Worm (Caenorhabditis elegans) whole organism, L2 larva: ENCODE results near the gene T06A10.106.
"Not testable (repeated sequence)": the region's sequence is repeated elsewhere in the genome, so short reads cannot be mapped to it uniquely, and the experiment has no call there.

ENCODE experiments used
- C34F6.9 ChIP-seq: fragments of 150-350 bp; optimal IDR thresholded peaks from 2 replicates; lab custom pipeline; 2014; ENCODE audit warnings: missing biosample characterization, missing genetic modification characterization
- F13H6.1 ChIP-seq: sonication (generic microtip); optimal IDR thresholded peaks from 2 replicates; lab custom pipeline; 2016; ENCODE audit warnings: missing genetic modification characterization, missing compliant biosample characterization
- R02D3.7 ChIP-seq: fragments of 150-350 bp; optimal IDR thresholded peaks from 2 replicates; lab custom pipeline; 2014; ENCODE audit warnings: missing biosample characterization, missing genetic modification characterization
- Y55F3AM.14 ChIP-seq: fragments of 200-800 bp; sonication (Bioruptor generic); optimal IDR thresholded peaks from 2 replicates; lab custom pipeline; 2018; ENCODE audit warnings: mild to moderate bottlenecking, missing genetic modification characterization, missing compliant biosample characterization
- ZK546.5 ChIP-seq: sonication (generic microtip); optimal IDR thresholded peaks from 2 replicates; lab custom pipeline; 2017; ENCODE audit warnings: missing biosample characterization, missing genetic modification characterization
- alr-1 ChIP-seq: fragments of 150-350 bp; optimal IDR thresholded peaks from 2 replicates; lab custom pipeline; 2014; ENCODE audit warnings: missing biosample characterization, missing genetic modification characterization
- aly-2 ChIP-seq: fragments of 150-350 bp; optimal IDR thresholded peaks from 2 replicates; lab custom pipeline; 2014; ENCODE audit warnings: missing biosample characterization, missing genetic modification characterization
- ama-1 ChIP-seq: fragments of 150-350 bp; optimal IDR thresholded peaks from 2 replicates; lab custom pipeline; 2018; ENCODE audit warnings: inconsistent platforms
- ceh-16 ChIP-seq: fragments of 150-350 bp; optimal IDR thresholded peaks from 2 replicates; lab custom pipeline; 2014; ENCODE audit warnings: missing biosample characterization, missing genetic modification characterization
- ceh-82 ChIP-seq: fragments of 150-350 bp; optimal IDR thresholded peaks from 2 replicates; lab custom pipeline; 2014; ENCODE audit warnings: missing biosample characterization, missing genetic modification characterization
- crh-2 ChIP-seq: sonication (generic microtip); optimal IDR thresholded peaks from 2 replicates; lab custom pipeline; 2017; ENCODE audit warnings: missing biosample characterization, missing genetic modification characterization
- dmd-4 ChIP-seq: sonication (generic microtip); optimal IDR thresholded peaks from 2 replicates; lab custom pipeline; 2017; ENCODE audit warnings: missing biosample characterization, missing genetic modification characterization
- egl-27 ChIP-seq: sonication (generic microtip); optimal IDR thresholded peaks from 3 replicates; lab custom pipeline; 2017; ENCODE audit warnings: missing biosample characterization, missing genetic modification reagents, missing genetic modification characterization
- elt-1 ChIP-seq: fragments of 150-350 bp; optimal IDR thresholded peaks from 2 replicates; lab custom pipeline; 2014; ENCODE audit warnings: missing biosample characterization, missing genetic modification characterization
- elt-3 ChIP-seq: sonication (generic microtip); optimal IDR thresholded peaks from 2 replicates; lab custom pipeline; 2017; ENCODE audit warnings: missing biosample characterization, missing genetic modification characterization
- fos-1 ChIP-seq: fragments of 150-350 bp; optimal IDR thresholded peaks from 2 replicates; lab custom pipeline; 2014; ENCODE audit warnings: missing biosample characterization, missing genetic modification characterization
- gmeb-1 ChIP-seq: fragments of 150-350 bp; optimal IDR thresholded peaks from 2 replicates; lab custom pipeline; 2014; ENCODE audit warnings: missing biosample characterization, missing genetic modification characterization
- lin-11 ChIP-seq: fragments of 150-350 bp; sonication (generic microtip); optimal IDR thresholded peaks from 2 replicates; lab custom pipeline; 2014; ENCODE audit warnings: missing biosample characterization, missing genetic modification characterization, inconsistent platforms, mixed read lengths
- lin-13 ChIP-seq: fragments of 150-350 bp; optimal IDR thresholded peaks from 2 replicates; lab custom pipeline; 2014; ENCODE audit warnings: missing biosample characterization, missing genetic modification reagents, missing genetic modification characterization
- lin-39 ChIP-seq: fragments of 150-350 bp; optimal IDR thresholded peaks from 2 replicates; lab custom pipeline; 2014; ENCODE audit warnings: missing biosample characterization, missing genetic modification reagents, missing genetic modification characterization
- lsy-2 ChIP-seq, 2 experiments: fragments of 150-350 bp in 1 of 2; sonication (generic microtip) in 1 of 2; optimal IDR thresholded peaks; 2 replicates each; lab custom pipeline; 2014 to 2017; ENCODE audit warnings: missing biosample characterization in 2 of 2, missing genetic modification characterization in 2 of 2
- mab-5 ChIP-seq: fragments of 150-350 bp; optimal IDR thresholded peaks from 2 replicates; lab custom pipeline; 2014; ENCODE audit warnings: missing biosample characterization, missing genetic modification characterization
- mdl-1 ChIP-seq, 2 experiments: fragments of 150-350 bp in 1 of 2; sonication (generic microtip) in 1 of 2; optimal IDR thresholded peaks; 2 replicates each; lab custom pipeline; 2017; ENCODE audit warnings: missing biosample characterization in 2 of 2, missing genetic modification characterization in 2 of 2
- nhr-10 ChIP-seq: sonication (generic microtip); optimal IDR thresholded peaks from 2 replicates; lab custom pipeline; 2017; ENCODE audit warnings: missing biosample characterization, missing genetic modification characterization
- nhr-12 ChIP-seq: fragments of 150-350 bp; optimal IDR thresholded peaks from 2 replicates; lab custom pipeline; 2014; ENCODE audit warnings: missing biosample characterization, missing genetic modification characterization
- nhr-129 ChIP-seq: fragments of 150-350 bp; optimal IDR thresholded peaks from 2 replicates; lab custom pipeline; 2014; ENCODE audit warnings: missing biosample characterization, missing genetic modification characterization
- nhr-21 ChIP-seq: fragments of 150-350 bp; optimal IDR thresholded peaks from 2 replicates; lab custom pipeline; 2014; ENCODE audit warnings: missing biosample characterization, missing genetic modification characterization
- nhr-23 ChIP-seq: fragments of 150-350 bp; optimal IDR thresholded peaks from 2 replicates; lab custom pipeline; 2014; ENCODE audit warnings: missing biosample characterization, missing genetic modification reagents, missing genetic modification characterization
- nhr-237 ChIP-seq: fragments of 150-350 bp; optimal IDR thresholded peaks from 2 replicates; lab custom pipeline; 2014; ENCODE audit warnings: missing biosample characterization, missing genetic modification characterization
- nhr-25 ChIP-seq: fragments of 150-350 bp; sonication (generic microtip); optimal IDR thresholded peaks from 3 replicates; lab custom pipeline; 2014; ENCODE audit warnings: missing biosample characterization, missing genetic modification characterization
- nhr-6 ChIP-seq: fragments of 150-350 bp; optimal IDR thresholded peaks from 2 replicates; lab custom pipeline; 2014; ENCODE audit warnings: missing biosample characterization, missing genetic modification characterization
- nhr-77 ChIP-seq: fragments of 150-350 bp; optimal IDR thresholded peaks from 2 replicates; lab custom pipeline; 2014; ENCODE audit warnings: missing biosample characterization, missing genetic modification characterization
- peb-1 ChIP-seq: fragments of 150-350 bp; optimal IDR thresholded peaks from 2 replicates; lab custom pipeline; 2014; ENCODE audit warnings: missing biosample characterization, missing genetic modification characterization
- sem-4 ChIP-seq: fragments of 150-350 bp; optimal IDR thresholded peaks from 2 replicates; lab custom pipeline; 2014; ENCODE audit warnings: missing biosample characterization, missing genetic modification reagents, missing genetic modification characterization
- skn-1 ChIP-seq: sonication (generic microtip); optimal IDR thresholded peaks from 2 replicates; lab custom pipeline; 2017; ENCODE audit warnings: missing biosample characterization, missing genetic modification characterization
- sma-3 ChIP-seq: sonication (generic microtip); optimal IDR thresholded peaks from 2 replicates; lab custom pipeline; 2016; ENCODE audit warnings: missing genetic modification reagents, missing genetic modification characterization, missing compliant biosample characterization
- snpc-4 ChIP-seq: fragments of 150-350 bp; optimal IDR thresholded peaks from 2 replicates; lab custom pipeline; 2014; ENCODE audit warnings: missing biosample characterization, missing genetic modification characterization
- unc-39 ChIP-seq: fragments of 150-350 bp; optimal IDR thresholded peaks from 2 replicates; lab custom pipeline; 2014; ENCODE audit warnings: missing biosample characterization, missing genetic modification characterization
- unc-55 ChIP-seq: fragments of 150-350 bp; sonication (generic microtip); optimal IDR thresholded peaks from 3 replicates; lab custom pipeline; 2014; ENCODE audit warnings: missing biosample characterization, missing genetic modification reagents, missing genetic modification characterization
- unc-62 ChIP-seq: fragments of 150-350 bp; optimal IDR thresholded peaks from 2 replicates; lab custom pipeline; 2014; ENCODE audit warnings: missing biosample characterization, missing genetic modification reagents, missing genetic modification characterization
- zag-1 ChIP-seq: fragments of 150-350 bp; optimal IDR thresholded peaks from 2 replicates; lab custom pipeline; 2014; ENCODE audit warnings: missing biosample characterization, missing genetic modification characterization
- ztf-1 ChIP-seq: fragments of 200-800 bp; sonication (Bioruptor generic); conservative IDR thresholded peaks from 2 replicates; pipeline ENCODE4 v1.3.6; 2022; ENCODE audit warnings: missing genetic modification characterization, missing compliant biosample characterization
- ztf-11 ChIP-seq: sonication (generic microtip); optimal IDR thresholded peaks from 2 replicates; lab custom pipeline; 2017; ENCODE audit warnings: missing biosample characterization, missing genetic modification characterization
- ztf-4 ChIP-seq: fragments of 150-350 bp; optimal IDR thresholded peaks from 2 replicates; lab custom pipeline; 2014; ENCODE audit warnings: missing biosample characterization, missing genetic modification characterization

Gene T06A10.106

ce11 chrIV:16895288-16895687, 26.5 kb upstream of the T06A10.106 start, which contains the start of gene T06A10.2:
TSS of gene T06A10.2 (plus strand) at chrIV:16895588.
- not testable (repeated sequence) for TF ChIP-seq dmd-4 (tag; lab: Kevin White, UChicago); nhr-12 (tag; lab: Kevin White, UChicago); ztf-1 (GFP tag; lab: Robert Waterston, UW)

ce11 chrIV:16888580-16888979, 19.8 kb upstream of the T06A10.106 start:
- TF ChIP-seq nhr-77 (tag; lab: Kevin White, UChicago) = no peak
- TF ChIP-seq unc-39 (tag; lab: Kevin White, UChicago) = no peak
- no peak for TF ChIP-seq nhr-129
- TF ChIP-seq nhr-25 (tag; lab: Kevin White, UChicago) = no peak
- no peak for TF ChIP-seq R02D3.7
- TF ChIP-seq sma-3 (GFP tag; lab: Kevin White, UChicago) = no peak
- TF ChIP-seq mdl-1 (tag; optimal IDR thresholded peaks at IDR 0.05; lab: Kevin White, UChicago) = no peak
- no peak for TF ChIP-seq lsy-2 (tag; optimal IDR thresholded peaks at IDR 0.05; lab: Kevin White, UChicago)
- no peak for TF ChIP-seq alr-1 (tag; lab: Kevin White, UChicago)
- TF ChIP-seq nhr-12 (tag; lab: Kevin White, UChicago) = no peak
- no peak for TF ChIP-seq aly-2 (tag; lab: Kevin White, UChicago)
- TF ChIP-seq nhr-10 (tag; lab: Kevin White, UChicago) = no peak
- no peak for TF ChIP-seq lin-11 (tag; lab: Kevin White, UChicago)
- no peak for TF ChIP-seq crh-2
- TF ChIP-seq skn-1 (tag; lab: Kevin White, UChicago) = no peak
- no peak for TF ChIP-seq egl-27
- TF ChIP-seq ceh-16 (tag; lab: Kevin White, UChicago) = no peak
- no peak for TF ChIP-seq dmd-4 (tag; lab: Kevin White, UChicago)

- TF ChIP-seq ztf-11 (no peak), sma-3 (GFP tag; lab: Kevin White, UChicago) (no peak), F13H6.1 (no peak), nhr-77 (tag; lab: Kevin White, UChicago) (no peak), lsy-2 (tag; optimal IDR thresholded peaks at IDR 0.05; lab: Kevin White, UChicago) (no peak), ztf-1 (GFP tag; lab: Robert Waterston, UW) (no peak), nhr-21 (tag; lab: Kevin White, UChicago) (no peak), nhr-129 (no peak), egl-27 (no peak)
Observed at ce11 chrIV:16867223-16867622, 1.6 kb downstream of the T06A10.106 start, which contains the start of gene T06A10.107. TSS of gene T06A10.107 (plus strand) at chrIV:16867523.

- TF ChIP-seq egl-27 (peak; percentile 28), crh-2 (peak; percentile 71), ceh-82 (peak; percentile 31), ceh-16 (tag; lab: Kevin White, UChicago) (no peak), skn-1 (tag; lab: Kevin White, UChicago) (peak; percentile 48), nhr-23 (tag; lab: Kevin White, UChicago) (no peak), aly-2 (tag; lab: Kevin White, UChicago) (no peak), peb-1 (no peak), ama-1 (peak; percentile 54), ZK546.5 (tag; lab: Kevin White, UChicago) (peak; percentile 23), sma-3 (GFP tag; lab: Kevin White, UChicago) (peak; percentile 79), nhr-77 (tag; lab: Kevin White, UChicago) (no peak), ztf-4 (peak; percentile 57), nhr-12 (tag; lab: Kevin White, UChicago) (no peak), sem-4 (tag; lab: Kevin White, UChicago) (no peak), R02D3.7 (peak; percentile 91), gmeb-1 (peak; percentile 72), zag-1 (peak; percentile 29), dmd-4 (tag; lab: Kevin White, UChicago) (no peak), C34F6.9 (peak; percentile 74), nhr-21 (tag; lab: Kevin White, UChicago) (peak; percentile 52), snpc-4 (tag; lab: Kevin White, UChicago) (no peak), nhr-129 (peak; percentile 75), lin-39 (tag; lab: Kevin White, UChicago) (no peak), ztf-11 (peak; percentile 24), Y55F3AM.14 (peak; percentile 14), unc-62 (no peak), elt-1 (no peak), fos-1 (tag; lab: Kevin White, UChicago) (no peak), nhr-237 (tag; lab: Kevin White, UChicago) (peak; percentile 25), lin-11 (tag; lab: Kevin White, UChicago) (peak; percentile 77), mab-5 (tag; lab: Kevin White, UChicago) (peak; percentile 52), alr-1 (tag; lab: Kevin White, UChicago) (no peak), ztf-1 (GFP tag; lab: Robert Waterston, UW) (no peak), lin-13 (GFP tag; lab: Kevin White, UChicago) (peak; percentile 87), mdl-1 (tag; optimal IDR thresholded peaks at IDR 0.05; lab: Kevin White, UChicago) (no peak), lsy-2 (tag; optimal IDR thresholded peaks at IDR 0.05; lab: Kevin White, UChicago) (peak; percentile 65 to 85), elt-3 (tag; lab: Kevin White, UChicago) (no peak), nhr-6 (no peak), nhr-10 (tag; lab: Kevin White, UChicago) (no peak), unc-55 (GFP tag; lab: Kevin White, UChicago) (peak; percentile 89), F13H6.1 (peak; percentile 79)
Observed at ce11 chrIV:16865487-16865886, 3.3 kb downstream of the T06A10.106 start, which contains the start of gene gtsf-1. TSS of gene gtsf-1 (plus strand) at chrIV:16865840.
